Fruit fly (Drosophila melanogaster) whole organism, embryonic: ENCODE results near the gene Uba5.
A peak's percentile ranks its signal among the peaks of the same experiment; 100 is the strongest.

Experiments
- CG10543 ChIP-seq: fragments of 200-800 bp; sonication (Bioruptor generic); optimal IDR thresholded peaks from 3 replicates; lab custom pipeline; 2017; ENCODE audit warnings: missing biosample characterization, mild to moderate bottlenecking, missing genetic modification characterization, moderate library complexity
- CG13894 ChIP-seq: fragments of 200-800 bp; sonication (Bioruptor generic); optimal IDR thresholded peaks from 3 replicates; lab custom pipeline; 2018; ENCODE audit warnings: missing biosample characterization, mild to moderate bottlenecking, missing genetic modification characterization, moderate library complexity
- CG14441 ChIP-seq: fragments of 200-800 bp; sonication (Bioruptor generic); IDR thresholded peaks from 2 replicates; pipeline ENCODE4 v1.3.6; 2022; ENCODE audit warnings: missing biosample characterization, missing genetic modification characterization
- CG18599 ChIP-seq: fragments of 200-800 bp; sonication (Bioruptor generic); optimal IDR thresholded peaks from 3 replicates; lab custom pipeline; 2017; ENCODE audit warnings: missing biosample characterization, missing genetic modification characterization, mild to moderate bottlenecking, moderate library complexity, missing genetic modification reagents
- CG2199 ChIP-seq: fragments of 200-800 bp; sonication (Bioruptor generic); IDR thresholded peaks from 3 replicates; pipeline ENCODE4 v1.3.6; 2022; ENCODE audit warnings: missing biosample characterization, missing genetic modification characterization
- CG3281 ChIP-seq: fragments of 200-800 bp; sonication (Bioruptor generic); optimal IDR thresholded peaks from 3 replicates; lab custom pipeline; 2017; ENCODE audit warnings: missing biosample characterization, mild to moderate bottlenecking, missing genetic modification characterization
- CG33557 ChIP-seq: fragments of 200-800 bp; sonication (Bioruptor generic); optimal IDR thresholded peaks from 2 replicates; lab custom pipeline; 2019; ENCODE audit warnings: missing biosample characterization, mild to moderate bottlenecking, missing genetic modification characterization, moderate library complexity
- CG4707 ChIP-seq: fragments of 200-800 bp; sonication (Bioruptor generic); optimal IDR thresholded peaks from 2 replicates; lab custom pipeline; 2018; ENCODE audit warnings: missing biosample characterization, mild to moderate bottlenecking, missing genetic modification characterization, moderate library complexity
- CG5245 ChIP-seq: fragments of 200-800 bp; sonication (Bioruptor generic); optimal IDR thresholded peaks from 3 replicates; lab custom pipeline; 2016; ENCODE audit warnings: missing biosample characterization, missing genetic modification characterization
- Dref ChIP-seq: fragments of 200-800 bp; sonication (Bioruptor generic); IDR thresholded peaks from 2 replicates; pipeline ENCODE4 v1.3.6; 2022; ENCODE audit warnings: missing biosample characterization, missing genetic modification characterization
- GATAe ChIP-seq: fragments of 200-800 bp; sonication (Bioruptor generic); conservative IDR thresholded peaks from 2 replicates; pipeline ENCODE4 v1.3.6; 2022; ENCODE audit warnings: missing biosample characterization, missing genetic modification characterization
- HLHmδ ChIP-seq: fragments of 200-800 bp; sonication (Bioruptor generic); optimal IDR thresholded peaks from 2 replicates; lab custom pipeline; 2018; ENCODE audit warnings: missing biosample characterization, mild to moderate bottlenecking, missing genetic modification characterization, moderate library complexity
- HmgD ChIP-seq: fragments of 200-800 bp; sonication (Bioruptor generic); optimal IDR thresholded peaks from 3 replicates; lab custom pipeline; 2016; ENCODE audit warnings: missing biosample characterization, missing genetic modification characterization
- Hr51 ChIP-seq, 2 experiments: fragments of 200-800 bp; sonication (Bioruptor generic); optimal IDR thresholded peaks; 2 replicates in 1 of 2; 3 replicates in 1 of 2; lab custom pipeline; 2016 to 2018; ENCODE audit warnings: missing biosample characterization in 2 of 2, missing genetic modification characterization in 2 of 2, mild to moderate bottlenecking in 1 of 2, moderate library complexity in 1 of 2
- Lim3 ChIP-seq: fragments of 200-800 bp; sonication (Bioruptor generic); IDR thresholded peaks from 2 replicates; pipeline ENCODE4 v1.3.6; 2022; ENCODE audit warnings: missing biosample characterization, missing genetic modification characterization
- PHDP ChIP-seq: fragments of 200-800 bp; sonication (Bioruptor generic); optimal IDR thresholded peaks from 3 replicates; lab custom pipeline; 2018; ENCODE audit warnings: missing biosample characterization, mild to moderate bottlenecking, missing genetic modification characterization, moderate library complexity
- Pdp1 ChIP-seq, 2 experiments: fragments of 200-800 bp; sonication (Bioruptor generic); optimal IDR thresholded peaks; 3 replicates each; lab custom pipeline; 2016; ENCODE audit warnings: missing biosample characterization in 2 of 2, missing genetic modification characterization in 2 of 2, mild to moderate bottlenecking in 1 of 2, moderate library complexity in 1 of 2
- Scr ChIP-seq: fragments of 200-800 bp; sonication (Bioruptor generic); IDR thresholded peaks from 2 replicates; pipeline ENCODE4 v1.3.6; 2022; ENCODE audit warnings: missing biosample characterization, missing genetic modification characterization; ENCODE audit not compliant: partially characterized antibody
- Side ChIP-seq: fragments of 200-800 bp; sonication (Bioruptor generic); optimal IDR thresholded peaks from 2 replicates; lab custom pipeline; 2016; ENCODE audit warnings: missing biosample characterization, missing genetic modification characterization
- abd-A ChIP-seq: fragments of 200-800 bp; sonication (Bioruptor generic); optimal IDR thresholded peaks from 3 replicates; lab custom pipeline; 2019; ENCODE audit warnings: missing biosample characterization, mild to moderate bottlenecking, missing genetic modification characterization, moderate library complexity
- crc ChIP-seq: fragments of 200-800 bp; sonication (Bioruptor generic); optimal IDR thresholded peaks from 2 replicates; lab custom pipeline; 2016; ENCODE audit warnings: missing biosample characterization, missing genetic modification characterization
- crol ChIP-seq: fragments of 200-800 bp; sonication (Bioruptor generic); IDR thresholded peaks from 2 replicates; pipeline ENCODE4 v1.3.6; 2022; ENCODE audit warnings: missing biosample characterization, missing genetic modification characterization
- crp ChIP-seq, 2 experiments: fragments of 200-800 bp; sonication (Bioruptor generic); optimal IDR thresholded peaks; 2 replicates in 1 of 2; 3 replicates in 1 of 2; lab custom pipeline; 2017; ENCODE audit warnings: missing biosample characterization in 2 of 2, missing genetic modification characterization in 2 of 2, mild to moderate bottlenecking in 1 of 2, moderate library complexity in 1 of 2
- cwo ChIP-seq: fragments of 200-800 bp; sonication (Bioruptor generic); optimal IDR thresholded peaks from 3 replicates; lab custom pipeline; 2017; ENCODE audit warnings: missing biosample characterization, missing genetic modification characterization, mild to moderate bottlenecking, moderate library complexity, missing genetic modification reagents
- dati ChIP-seq: fragments of 200-800 bp; sonication (Bioruptor generic); IDR thresholded peaks from 2 replicates; pipeline ENCODE4 v1.3.6; 2022; ENCODE audit warnings: missing biosample characterization, missing genetic modification characterization
- eve ChIP-seq, 2 experiments: fragments of >200 bp; optimal IDR thresholded peaks; 2 replicates each; lab custom pipeline; 2017; ENCODE audit warnings: missing biosample characterization in 2 of 2, missing genetic modification characterization in 2 of 2
- exex ChIP-seq: fragments of 200-800 bp; sonication (Bioruptor generic); optimal IDR thresholded peaks from 4 replicates; lab custom pipeline; 2018; ENCODE audit warnings: missing biosample characterization, mild to moderate bottlenecking, missing genetic modification characterization, moderate library complexity
- grn ChIP-seq: fragments of 200-800 bp; sonication (Bioruptor generic); optimal IDR thresholded peaks from 3 replicates; lab custom pipeline; 2017; ENCODE audit warnings: missing biosample characterization, missing genetic modification characterization
- lab ChIP-seq: fragments of 200-800 bp; sonication (Bioruptor generic); optimal IDR thresholded peaks from 3 replicates; lab custom pipeline; 2017; ENCODE audit warnings: missing biosample characterization, missing genetic modification characterization, mild to moderate bottlenecking, moderate library complexity, missing genetic modification reagents
- lbe ChIP-seq: fragments of 200-800 bp; sonication (Bioruptor generic); optimal IDR thresholded peaks from 2 replicates; lab custom pipeline; 2016; ENCODE audit warnings: missing biosample characterization, mild to moderate bottlenecking, missing genetic modification characterization
- lilli ChIP-seq: fragments of 200-800 bp; sonication (Bioruptor generic); optimal IDR thresholded peaks from 3 replicates; lab custom pipeline; 2016; ENCODE audit warnings: missing biosample characterization, missing genetic modification characterization
- lov ChIP-seq, 2 experiments: fragments of 200-800 bp in 1 of 2; fragments of >200 bp in 1 of 2; sonication (Bioruptor generic) in 1 of 2; IDR thresholded peaks in 1 of 2; optimal IDR thresholded peaks in 1 of 2; 2 replicates in 1 of 2; 3 replicates in 1 of 2; pipeline versions ENCODE4 v1.3.6 to Lab custom; 2017 to 2022; ENCODE audit warnings: missing biosample characterization in 1 of 2, missing genetic modification characterization in 1 of 2
- mirr ChIP-seq: fragments of 200-800 bp; sonication (Bioruptor generic); optimal IDR thresholded peaks from 3 replicates; lab custom pipeline; 2018; ENCODE audit warnings: missing biosample characterization, mild to moderate bottlenecking, missing genetic modification characterization
- onecut ChIP-seq: fragments of 200-800 bp; sonication (Bioruptor generic); IDR thresholded peaks from 2 replicates; pipeline ENCODE4 v1.3.6; 2022; ENCODE audit warnings: missing biosample characterization, missing genetic modification characterization
- row ChIP-seq: fragments of 200-800 bp; sonication (Bioruptor generic); IDR thresholded peaks from 3 replicates; pipeline ENCODE4 v1.3.6; 2022; ENCODE audit warnings: missing biosample characterization, missing genetic modification characterization
- schlank ChIP-seq: fragments of 200-800 bp; sonication (Bioruptor generic); optimal IDR thresholded peaks from 2 replicates; lab custom pipeline; 2018; ENCODE audit warnings: missing biosample characterization, mild to moderate bottlenecking, missing genetic modification characterization
- scrt ChIP-seq: fragments of 200-800 bp; sonication (Bioruptor generic); optimal IDR thresholded peaks from 2 replicates; lab custom pipeline; 2018; ENCODE audit warnings: missing biosample characterization, mild to moderate bottlenecking, missing genetic modification characterization, moderate library complexity
- sd ChIP-seq: fragments of 200-800 bp; sonication (Bioruptor generic); optimal IDR thresholded peaks from 3 replicates; lab custom pipeline; 2018; ENCODE audit warnings: missing biosample characterization, mild to moderate bottlenecking, missing genetic modification characterization, moderate library complexity
- seq ChIP-seq: fragments of 200-800 bp; sonication (Bioruptor generic); IDR thresholded peaks from 2 replicates; pipeline ENCODE4 v1.3.6; 2022; ENCODE audit warnings: missing biosample characterization, missing genetic modification characterization
- sr ChIP-seq: fragments of 200-800 bp; sonication (Bioruptor generic); IDR thresholded peaks from 3 replicates; pipeline ENCODE4 v1.3.6; 2022; ENCODE audit warnings: missing biosample characterization, missing genetic modification characterization
- sug ChIP-seq: fragments of 200-800 bp; optimal IDR thresholded peaks from 2 replicates; lab custom pipeline; 2019; ENCODE audit warnings: missing biosample characterization, mild to moderate bottlenecking, missing genetic modification characterization, moderate library complexity
- tna ChIP-seq: fragments of 200-800 bp; sonication (Bioruptor generic); IDR thresholded peaks from 2 replicates; pipeline ENCODE4 v1.3.6; 2022; ENCODE audit warnings: missing biosample characterization, missing genetic modification characterization; ENCODE audit not compliant: partially characterized antibody

Uba5 gene

DNA sequence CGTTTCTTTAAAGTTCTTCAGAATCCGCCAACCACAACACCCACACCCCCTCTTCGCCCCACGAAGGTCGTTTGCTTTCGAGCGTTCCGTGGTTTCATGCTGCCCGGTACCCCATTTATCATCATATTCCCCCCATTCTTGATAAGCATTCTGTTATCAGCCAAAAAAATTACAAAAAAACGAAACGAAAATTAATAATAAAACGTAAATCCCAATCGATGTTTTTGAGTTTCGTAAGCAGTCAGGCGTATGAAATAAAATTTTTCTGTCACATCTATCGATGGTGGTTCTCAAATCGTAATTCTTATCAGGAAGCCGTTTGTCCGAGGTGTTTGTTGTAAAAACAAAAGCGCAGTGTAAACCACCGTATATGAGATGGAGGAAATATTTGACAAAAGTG lies 12.2 kb downstream of the Uba5 start (continued):
- TF ChIP-seq tna (GFP tag; lab: Robert Waterston, UW) (no peak), CG33557 (GFP tag; lab: Kevin White, UChicago) (no peak), PHDP (tag; lab: Kevin White, UChicago) (no peak), lov (optimal IDR thresholded peaks at IDR 0.05; lab: Kevin White, UChicago) (no peak), lov (GFP tag; IDR thresholded peaks at IDR 0.05; lab: Robert Waterston, UW) (no peak), lbe (GFP tag; lab: Kevin White, UChicago) (no peak), schlank (no peak), CG5245 (GFP tag; lab: Kevin White, UChicago) (no peak), sd (tag; lab: Kevin White, UChicago) (peak; percentile 58), lab (GFP tag; lab: Kevin White, UChicago) (peak; percentile 31), crc (GFP tag; lab: Kevin White, UChicago) (no peak), exex (tag; lab: Kevin White, UChicago) (peak; percentile 85), Side (no peak), lilli (no peak), CG2199 (GFP tag; lab: Robert Waterston, UW) (peak; percentile 24; the same call in 1 of the 3 replicates), Lim3 (GFP tag; lab: Robert Waterston, UW) (no peak), seq (no peak), Pdp1 (GFP tag; optimal IDR thresholded peaks at IDR 0.05; lab: Kevin White, UChicago) (peak in 1 of 2 experiments; percentile 69), CG14441 (GFP tag; lab: Robert Waterston, UW) (0 out of 2 replicates have a peak, but pooled peaks have one; percentile 21), Scr (GFP tag; lab: Robert Waterston, UW) (no peak), row (GFP tag; lab: Robert Waterston, UW) (no peak), dati (no peak), CG4707 (GFP tag; lab: Kevin White, UChicago) (no peak), cwo (GFP tag; lab: Kevin White, UChicago) (peak; percentile 12), grn (GFP tag; lab: Kevin White, UChicago) (peak; percentile 36), GATAe (GFP tag; lab: Robert Waterston, UW) (0 out of 2 replicates have a peak, but pooled peaks have one; percentile 18), sug (peak; percentile 73), eve (GFP tag; optimal IDR thresholded peaks at IDR 0.05; lab: Kevin White, UChicago) (peak in 1 of 2 experiments; percentile 12), Dref (GFP tag; lab: Robert Waterston, UW) (no peak), CG10543 (peak; percentile 4)
- TF ChIP-seq, all 482 proteins: peak for 17

DNA sequence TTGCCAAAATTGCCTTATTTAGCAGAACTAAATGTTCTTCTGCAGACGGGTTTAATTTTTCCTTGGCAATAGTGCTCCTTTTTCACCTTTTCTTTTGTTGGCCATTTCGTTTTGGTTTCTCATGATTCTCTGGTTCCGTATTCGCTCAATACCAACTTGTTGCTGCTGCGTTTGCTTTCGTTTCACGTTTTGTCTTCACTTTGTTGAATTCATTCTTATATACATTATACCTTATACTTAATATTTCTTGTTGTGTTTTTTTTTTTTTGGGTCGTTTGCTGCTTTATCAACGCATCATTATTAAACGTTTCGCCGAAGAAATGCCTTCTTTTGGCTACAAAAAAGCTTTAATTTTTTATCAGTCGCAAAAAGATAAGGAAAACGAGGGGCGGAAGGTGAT lies 12.9 kb downstream of the Uba5 start:
- TF ChIP-seq lbe (GFP tag; lab: Kevin White, UChicago) (peak; percentile 14), lab (GFP tag; lab: Kevin White, UChicago) (no peak)

dm6 chrX:11498143-11498542 lies 14.8 kb downstream of the Uba5 start:
- peak; percentile 34; the same call in 1 of the 2 replicates for TF ChIP-seq crol
- peak; percentile 17 for TF ChIP-seq mirr
- no peak for TF ChIP-seq CG3281 (GFP tag; lab: Kevin White, UChicago)
- TF ChIP-seq crp (GFP tag; optimal IDR thresholded peaks at IDR 0.05; lab: Kevin White, UChicago) = peak in 1 of 2 experiments; percentile 22
- peak; percentile 10 for TF ChIP-seq scrt (GFP tag; lab: Kevin White, UChicago)
- TF ChIP-seq sr (GFP tag; lab: Robert Waterston, UW) = 0 out of 3 replicates have a peak, but pooled peaks have one; percentile 23
- TF ChIP-seq abd-A (tag; lab: Kevin White, UChicago) = peak; percentile 96
- TF ChIP-seq CG13894 = peak; percentile 80
- no peak for TF ChIP-seq HLHmδ (GFP tag; lab: Kevin White, UChicago)
- TF ChIP-seq Hr51 (GFP tag; optimal IDR thresholded peaks at IDR 0.05; lab: Kevin White, UChicago) = peak in 1 of 2 experiments; percentile 35
- TF ChIP-seq HmgD = no peak
- peak; percentile 59 for TF ChIP-seq onecut
- peak; percentile 3 for TF ChIP-seq CG18599 (GFP tag; lab: Kevin White, UChicago)
